Worm (Caenorhabditis elegans): ENCODE measurements around the gene D1046.2.

Gene D1046.2

ce11 chrIV:8891131-8891530, 34.7 kb downstream of the D1046.2 start, which contains the start of gene spr-2 (continued):
- TF ChIP-seq lin-40 (tag; optimal IDR thresholded peaks at IDR 0.05) (peak; percentile 55), ets-4 (GFP tag; optimal IDR thresholded peaks at IDR 0.05) (no peak), lin-35 (GFP tag; optimal IDR thresholded peaks at IDR 0.05) (peak in 1 of 3 experiments; percentile 85), xnd-1 (tag; optimal IDR thresholded peaks at IDR 0.05) (no peak), F57A8.1 (GFP tag; optimal IDR thresholded peaks at IDR 0.05) (no peak), hmg-1.2 (GFP tag; IDR thresholded peaks at IDR 0.05) (no peak), K11D2.4 (GFP tag; IDR thresholded peaks at IDR 0.05) (no peak), nfya-2 (GFP tag; IDR thresholded peaks at IDR 0.05) (no peak), sdz-38 (tag; optimal IDR thresholded peaks at IDR 0.05) (no peak), F39B2.1 (GFP tag; IDR thresholded peaks at IDR 0.05) (no peak), ztf-28 (GFP tag; IDR thresholded peaks at IDR 0.05) (no peak), let-526 (GFP tag; IDR thresholded peaks at IDR 0.05) (no peak), egl-44 (GFP tag; IDR thresholded peaks at IDR 0.05) (no peak), F55B11.4 (tag; optimal IDR thresholded peaks at IDR 0.05; ENCODE audit: borderline replicate concordance, insufficient read depth) (no peak), F10E7.11 (tag; optimal IDR thresholded peaks at IDR 0.05) (no peak), atf-7 (tag; optimal IDR thresholded peaks at IDR 0.05) (peak; percentile 14), Y53F4B.3 (GFP tag; IDR thresholded peaks at IDR 0.05) (no peak), sptf-2 (GFP tag; optimal IDR thresholded peaks at IDR 0.05) (no peak), ztf-3 (GFP tag; optimal IDR thresholded peaks at IDR 0.05) (no peak), dpff-1 (tag; optimal IDR thresholded peaks at IDR 0.05) (peak; percentile 35), ztf-18 (tag; optimal IDR thresholded peaks at IDR 0.05) (peak; percentile 92), K12H6.12 (tag; optimal IDR thresholded peaks at IDR 0.05) (peak; percentile 54), let-607 (tag; optimal IDR thresholded peaks at IDR 0.05) (no peak), nhr-80 (tag; optimal IDR thresholded peaks at IDR 0.05) (peak; percentile 52), fkh-3 (tag; optimal IDR thresholded peaks at IDR 0.05) (no peak), B0336.3 (GFP tag; IDR thresholded peaks at IDR 0.05) (peak; percentile 49), aptf-3 (GFP tag; IDR thresholded peaks at IDR 0.05) (0 out of 2 replicates have a peak, but pooled peaks have one; percentile 53), B0035.1 (tag; optimal IDR thresholded peaks at IDR 0.05) (no peak), athp-1 (tag; optimal IDR thresholded peaks at IDR 0.05) (no peak), repo-1 (tag; optimal IDR thresholded peaks at IDR 0.05) (peak; percentile 30), attf-3 (GFP tag; conservative IDR thresholded peaks at IDR 0.05) (peak; percentile 58), rpc-1 (optimal IDR thresholded peaks at IDR 0.05) (no peak), rpc-1 (tag; optimal IDR thresholded peaks at IDR 0.05) (no peak), dpl-1 (GFP tag; optimal IDR thresholded peaks at IDR 0.05) (peak; percentile 42), die-1 (tag; optimal IDR thresholded peaks at IDR 0.05) (no peak), nhr-120 (GFP tag; IDR thresholded peaks at IDR 0.05) (no peak), lag-1 (GFP tag; IDR thresholded peaks at IDR 0.05) (no peak), egrh-3 (GFP tag; IDR thresholded peaks at IDR 0.05) (no peak), T07F8.4 (tag; optimal IDR thresholded peaks at IDR 0.05) (no peak), snpc-3.4 (tag; optimal IDR thresholded peaks at IDR 0.05) (no peak), gei-17 (GFP tag; optimal IDR thresholded peaks at IDR 0.05) (no peak), snpc-1.3 (tag; optimal IDR thresholded peaks at IDR 0.05; ENCODE audit: insufficient read depth) (no peak), dox-1 (GFP tag; IDR thresholded peaks at IDR 0.05) (peak; percentile 55), mes-4 (tag; optimal IDR thresholded peaks at IDR 0.05) (peak; percentile 31), Y67H2A.10 (GFP tag; conservative IDR thresholded peaks at IDR 0.05) (no peak), egl-18 (GFP tag; IDR thresholded peaks at IDR 0.05) (no peak), hsf-1 (GFP tag; IDR thresholded peaks at IDR 0.05) (no peak), ztf-22 (GFP tag; optimal IDR thresholded peaks at IDR 0.05) (no peak), cebp-1 (GFP tag; IDR thresholded peaks at IDR 0.05) (no peak), cebp-1 (tag; optimal IDR thresholded peaks at IDR 0.05) (peak; percentile 43)
